Fruit fly (Drosophila melanogaster) whole organism, pupa: ENCODE results near the gene CG3630.

Experiments used
- EcR ChIP-seq: fragments of 200-800 bp; sonication (Bioruptor generic); optimal IDR thresholded peaks from 3 replicates; lab custom pipeline; 2019; ENCODE audit warnings: missing biosample characterization, missing genetic modification characterization, mild to moderate bottlenecking, moderate library complexity, missing genetic modification reagents
- Pif1B ChIP-seq: fragments of 200-800 bp; sonication (Bioruptor generic); optimal IDR thresholded peaks from 3 replicates; lab custom pipeline; 2016; ENCODE audit warnings: missing biosample characterization, missing genetic modification characterization
- gl ChIP-seq: fragments of 200-800 bp; sonication (Bioruptor generic); optimal IDR thresholded peaks from 2 replicates; lab custom pipeline; 2018; ENCODE audit warnings: missing biosample characterization, mild to moderate bottlenecking, missing genetic modification characterization

DNA sequence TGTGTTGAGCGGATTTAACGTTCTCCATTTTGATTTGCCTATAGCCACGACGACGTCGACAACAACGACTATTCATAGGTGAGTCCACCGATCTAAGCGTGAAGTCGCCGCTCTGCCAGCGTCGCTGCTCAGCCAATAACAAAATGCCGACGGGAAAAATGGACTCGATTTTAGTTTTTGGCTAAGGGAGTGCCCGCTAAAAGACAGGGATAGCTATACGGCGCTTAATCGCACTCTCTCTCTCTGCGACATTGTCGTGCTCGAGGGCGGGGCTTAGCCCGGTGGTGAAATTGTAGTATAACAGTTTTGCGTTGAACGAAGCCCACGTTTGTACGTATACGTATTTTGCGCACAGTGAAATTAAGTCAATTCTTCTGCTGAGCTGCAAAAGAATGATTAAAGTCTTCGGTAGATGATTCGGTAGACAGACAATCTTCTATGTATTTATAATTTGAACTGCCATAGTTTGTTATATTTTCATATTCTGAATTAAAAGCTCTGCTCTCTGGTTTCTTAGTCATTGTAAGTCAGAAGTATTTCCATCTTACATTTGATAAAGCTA lies 36.4 kb upstream of the CG3630 start:
- no peak for TF ChIP-seq Pif1B
- no peak for TF ChIP-seq EcR (GFP tag; lab: Kevin White, UChicago)
- TF ChIP-seq gl (tag; lab: Kevin White, UChicago): no peak
